Fruit fly (Drosophila melanogaster) whole organism, embryonic: ENCODE results near the gene udt.

Experiments
- B-H2 ChIP-seq: fragments of 200-800 bp; sonication (Bioruptor generic); optimal IDR thresholded peaks from 2 replicates; lab custom pipeline; 2018; ENCODE audit warnings: missing biosample characterization, mild to moderate bottlenecking, missing genetic modification characterization
- CG10462 ChIP-seq: fragments of 200-800 bp; sonication (Bioruptor generic); optimal IDR thresholded peaks from 2 replicates; lab custom pipeline; 2016; ENCODE audit warnings: missing biosample characterization, missing genetic modification characterization
- CG15073 ChIP-seq: fragments of 200-800 bp; sonication (Bioruptor generic); optimal IDR thresholded peaks from 2 replicates; lab custom pipeline; 2016; ENCODE audit warnings: missing biosample characterization, missing genetic modification characterization
- CG16813 ChIP-seq: fragments of 200-800 bp; sonication (Bioruptor generic); IDR thresholded peaks from 3 replicates; pipeline ENCODE4 v1.3.6; 2022; ENCODE audit warnings: missing biosample characterization, missing genetic modification characterization; ENCODE audit not compliant: partially characterized antibody
- CG8089 ChIP-seq: fragments of 200-800 bp; sonication (Bioruptor generic); optimal IDR thresholded peaks from 3 replicates; lab custom pipeline; 2016; ENCODE audit warnings: missing biosample characterization, missing genetic modification characterization
- Oaz ChIP-seq: fragments of 200-800 bp; sonication (Bioruptor generic); IDR thresholded peaks from 2 replicates; pipeline ENCODE4 v1.3.6; 2022; ENCODE audit warnings: missing biosample characterization, missing genetic modification characterization
- Rfx ChIP-seq: fragments of 200-800 bp; sonication (Bioruptor generic); IDR thresholded peaks from 2 replicates; pipeline ENCODE4 v1.3.6; 2022; ENCODE audit warnings: missing biosample characterization, missing genetic modification characterization
- az2 ChIP-seq: fragments of 200-800 bp; sonication (Bioruptor generic); optimal IDR thresholded peaks from 3 replicates; lab custom pipeline; 2016; ENCODE audit warnings: missing biosample characterization, missing genetic modification characterization
- chn ChIP-seq: fragments of 200-800 bp; sonication (Bioruptor generic); optimal IDR thresholded peaks from 2 replicates; lab custom pipeline; 2016; ENCODE audit warnings: missing biosample characterization, missing genetic modification characterization
- crol ChIP-seq: fragments of 200-800 bp; sonication (Bioruptor generic); IDR thresholded peaks from 2 replicates; pipeline ENCODE4 v1.3.6; 2022; ENCODE audit warnings: missing biosample characterization, missing genetic modification characterization
- ewg ChIP-seq: fragments of 200-800 bp; sonication (Bioruptor generic); optimal IDR thresholded peaks from 3 replicates; lab custom pipeline; 2017; ENCODE audit warnings: mild to moderate bottlenecking, missing biosample characterization, missing genetic modification reagents, missing genetic modification characterization
- otp ChIP-seq: fragments of 200-800 bp; sonication (Bioruptor generic); IDR thresholded peaks from 3 replicates; pipeline ENCODE4, ENCODE4 v1.3.6; 2022; ENCODE audit warnings: missing biosample characterization, missing genetic modification characterization

- no peak for TF ChIP-seq az2
- TF ChIP-seq CG8089 (GFP tag; lab: Kevin White, UChicago), result no peak
- no peak for TF ChIP-seq CG16813 (GFP tag; lab: Robert Waterston, UW)
- no peak for TF ChIP-seq ewg (GFP tag; lab: Kevin White, UChicago)
- TF ChIP-seq chn, result no peak
- TF ChIP-seq CG10462 (GFP tag; lab: Kevin White, UChicago), result no peak
- no peak for TF ChIP-seq Rfx (GFP tag; lab: Robert Waterston, UW)
- no peak for TF ChIP-seq CG15073
- TF ChIP-seq otp (GFP tag; lab: Robert Waterston, UW), result no peak
- TF ChIP-seq crol (GFP tag; lab: Robert Waterston, UW), result no peak
- no peak for TF ChIP-seq B-H2 (GFP tag; lab: Kevin White, UChicago)
- no peak for TF ChIP-seq Oaz (GFP tag; lab: Robert Waterston, UW)
These were observed 28.3 kb downstream of the udt start for dm6 chr3R:23734573-23735404.
